Worm (Caenorhabditis elegans): ENCODE results near the gene rab-14.
A peak's percentile ranks its signal among the peaks of the same experiment; 100 is the strongest.

rab-14 gene

ce11 chrX:15619273-15619672 is 12.8 kb upstream of the rab-14 start:
- TF ChIP-seq zip-2 (tag; optimal IDR thresholded peaks at IDR 0.05) (no peak), egl-43 (GFP tag; IDR thresholded peaks at IDR 0.05) (peak; percentile 75), lin-13 (GFP tag; optimal IDR thresholded peaks at IDR 0.05) (peak; percentile 17), unc-130 (GFP tag; optimal IDR thresholded peaks at IDR 0.05) (no peak), snpc-1.2 (GFP tag; IDR thresholded peaks at IDR 0.05) (peak; percentile 68), dmd-9 (GFP tag; IDR thresholded peaks at IDR 0.05) (no peak), aha-1 (tag) (no peak), T26A8.4 (GFP tag; IDR thresholded peaks at IDR 0.05) (peak; percentile 36; the same call in 1 of the 2 replicates), nhr-42 (GFP tag; IDR thresholded peaks at IDR 0.05) (0 out of 2 replicates have a peak, but pooled peaks have one; percentile 24), zfp-3 (GFP tag; conservative IDR thresholded peaks at IDR 0.05) (0 out of 2 replicates have a peak, but pooled peaks have one; percentile 48), lin-29 (GFP tag; IDR thresholded peaks at IDR 0.05) (no peak), lin-1 (GFP tag; IDR thresholded peaks at IDR 0.05) (no peak), unc-39 (tag; optimal IDR thresholded peaks at IDR 0.05) (no peak), lin-38 (GFP tag; IDR thresholded peaks at IDR 0.05) (peak; percentile 46), dve-1 (tag; optimal IDR thresholded peaks at IDR 0.05; ENCODE audit: insufficient read depth) (peak; percentile 72), dmd-6 (GFP tag; IDR thresholded peaks at IDR 0.05) (peak; percentile 52), Y105C5A.15 (GFP tag; IDR thresholded peaks at IDR 0.05) (0 out of 2 replicates have a peak, but pooled peaks have one; percentile 48), fkh-10 (GFP tag; optimal IDR thresholded peaks at IDR 0.05) (no peak), nhr-77 (tag; optimal IDR thresholded peaks at IDR 0.05) (no peak), ces-1 (GFP tag; optimal IDR thresholded peaks at IDR 0.05) (no peak), mes-2 (tag; optimal IDR thresholded peaks at IDR 0.05; ENCODE audit: poor library complexity, severe bottlenecking) (peak; percentile 46), spr-3 (GFP tag; optimal IDR thresholded peaks at IDR 0.05) (no peak), hmg-1.1 (GFP tag; IDR thresholded peaks at IDR 0.05) (no peak), aly-2 (tag; optimal IDR thresholded peaks at IDR 0.05) (no peak), unc-62 (GFP tag; optimal IDR thresholded peaks at IDR 0.05 in 1 of 2) (no peak), unc-62 (tag; optimal IDR thresholded peaks at IDR 0.05) (no peak), pha-4 (GFP tag; IDR thresholded peaks at IDR 0.05) (peak; percentile 68; the same call in 1 of the 2 replicates), pha-4 (tag; optimal IDR thresholded peaks at IDR 0.05) (no peak), nhr-28 (tag; optimal IDR thresholded peaks at IDR 0.05) (no peak), hlh-11 (tag; optimal IDR thresholded peaks at IDR 0.05) (peak; percentile 32), hlh-30 (tag; optimal IDR thresholded peaks at IDR 0.05; ENCODE audit: insufficient read depth) (peak; percentile 48), arid-1 (GFP tag; conservative IDR thresholded peaks at IDR 0.05) (no peak), ctbp-1 (GFP tag; IDR thresholded peaks at IDR 0.05) (0 out of 2 replicates have a peak, but pooled peaks have one; percentile 19), lir-3 (tag; optimal IDR thresholded peaks at IDR 0.05) (peak; percentile 12), mep-1 (tag; optimal IDR thresholded peaks at IDR 0.05) (no peak), nhr-76 (tag; optimal IDR thresholded peaks at IDR 0.05) (no peak), vab-7 (GFP tag; IDR thresholded peaks at IDR 0.05) (peak; percentile 61; the same call in 1 of the 2 replicates), daf-16 (GFP tag; optimal IDR thresholded peaks at IDR 0.05) (peak in 1 of 2 experiments; percentile 52), daf-16 (tag; optimal IDR thresholded peaks at IDR 0.05) (peak; percentile 50), duxl-1 (tag; optimal IDR thresholded peaks at IDR 0.05; ENCODE audit: poor library complexity) (peak; percentile 49), ceh-20 (GFP tag; IDR thresholded peaks at IDR 0.05) (0 out of 2 replicates have a peak, but pooled peaks have one; percentile 33), tra-1 (GFP tag; IDR thresholded peaks at IDR 0.05) (0 out of 2 replicates have a peak, but pooled peaks have one; percentile 21), nhr-48 (tag; optimal IDR thresholded peaks at IDR 0.05) (peak; percentile 30)
